Worm (Caenorhabditis elegans) whole organism, early embryonic: ENCODE results near the gene C14A4.8.

Experiments
- B0310.2 ChIP-seq: sonication (generic microtip); optimal IDR thresholded peaks from 2 replicates; lab custom pipeline; 2016; ENCODE audit warnings: mild to moderate bottlenecking, missing genetic modification characterization, missing compliant biosample characterization
- F13C5.2 ChIP-seq: sonication (generic microtip); optimal IDR thresholded peaks from 2 replicates; lab custom pipeline; 2017; ENCODE audit warnings: mild to moderate bottlenecking, missing genetic modification characterization, inconsistent platforms, missing compliant biosample characterization
- aly-1 ChIP-seq: sonication (generic microtip); optimal IDR thresholded peaks from 2 replicates; lab custom pipeline; 2016; ENCODE audit warnings: missing genetic modification characterization, missing compliant biosample characterization
- ama-1 ChIP-seq: fragments of 150-350 bp; optimal IDR thresholded peaks from 2 replicates; lab custom pipeline; 2014
- ceh-13 ChIP-seq: fragments of 200-800 bp; sonication (Bioruptor generic); optimal IDR thresholded peaks from 2 replicates; lab custom pipeline; 2018; ENCODE audit warnings: mild to moderate bottlenecking, missing genetic modification characterization, missing compliant biosample characterization
- ceh-36 ChIP-seq: sonication (generic microtip); optimal IDR thresholded peaks from 2 replicates; lab custom pipeline; 2016; ENCODE audit warnings: missing genetic modification characterization, inconsistent platforms, missing compliant biosample characterization
- ets-7 ChIP-seq: sonication (generic microtip); optimal IDR thresholded peaks from 2 replicates; lab custom pipeline; 2016; ENCODE audit warnings: missing genotype, missing genetic modification characterization, missing compliant biosample characterization
- flt-1 ChIP-seq: fragments of 200-800 bp; sonication (Bioruptor generic); IDR thresholded peaks from 2 replicates; pipeline ENCODE4 v1.3.6; 2022; ENCODE audit warnings: missing genetic modification characterization, missing compliant biosample characterization
- hmbx-1 ChIP-seq: sonication (generic microtip); optimal IDR thresholded peaks from 2 replicates; lab custom pipeline; 2016; ENCODE audit warnings: mild to moderate bottlenecking, missing genetic modification characterization, missing compliant biosample characterization
- hnd-1 ChIP-seq: sonication (generic microtip); optimal IDR thresholded peaks from 2 replicates; lab custom pipeline; 2016; ENCODE audit warnings: missing genetic modification characterization, missing compliant biosample characterization
- pes-1 ChIP-seq: fragments of 200-800 bp; sonication (Bioruptor generic); IDR thresholded peaks from 2 replicates; pipeline ENCODE4 v1.3.6; 2022; ENCODE audit warnings: missing genetic modification reagents, missing genetic modification characterization, missing compliant biosample characterization
- sea-1 ChIP-seq: fragments of 200-800 bp; sonication (Bioruptor generic); conservative IDR thresholded peaks from 2 replicates; pipeline ENCODE4 v1.3.6; 2022; ENCODE audit warnings: missing genetic modification characterization, missing compliant biosample characterization
- tbx-37 ChIP-seq: fragments of 200-800 bp; sonication (Bioruptor generic); conservative IDR thresholded peaks from 2 replicates; pipeline ENCODE4 v1.3.6; 2022; ENCODE audit warnings: missing genetic modification reagents, missing genetic modification characterization, missing compliant biosample characterization
- tra-4 ChIP-seq: sonication (generic microtip); optimal IDR thresholded peaks from 2 replicates; lab custom pipeline; 2017; ENCODE audit warnings: missing genetic modification characterization, missing compliant biosample characterization

DNA sequence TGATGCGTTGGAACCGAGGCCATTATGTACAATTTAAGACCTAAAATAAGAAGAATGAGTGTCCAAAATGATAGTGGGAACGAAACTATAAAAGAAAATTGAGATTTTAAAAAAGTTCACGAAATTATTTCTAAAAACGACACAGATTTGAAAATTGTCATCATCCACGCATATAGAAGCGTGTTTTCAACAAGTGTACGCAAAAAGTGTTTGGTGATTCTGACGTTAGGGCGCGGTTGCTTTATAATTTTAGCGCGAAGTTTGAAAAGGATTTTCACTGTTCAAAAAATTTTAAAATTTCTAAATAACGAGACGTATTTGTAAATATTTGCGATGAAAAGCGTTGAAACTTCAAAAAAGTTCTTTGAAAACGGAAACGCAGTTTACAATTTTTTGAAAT lies 34.6 kb downstream of the C14A4.8 start, which contains the start of gene cdc-48.1:
- peak; percentile 82 for TF ChIP-seq pes-1 (GFP tag; lab: Robert Waterston, UW)
- TF ChIP-seq hmbx-1 (tag; lab: Kevin White, UChicago): peak; percentile 51
- TF ChIP-seq ama-1 (lab: Kevin White, UChicago): no peak
- peak; percentile 74 for TF ChIP-seq B0310.2 (tag; lab: Kevin White, UChicago)
- TF ChIP-seq F13C5.2 (tag; lab: Kevin White, UChicago): peak; percentile 99
- peak; percentile 60 for TF ChIP-seq tra-4
- TF ChIP-seq ets-7: peak; percentile 45
- TF ChIP-seq sea-1: peak; percentile 86
- TF ChIP-seq tbx-37 (GFP tag; lab: Robert Waterston, UW): peak; percentile 75
- TF ChIP-seq flt-1 (GFP tag; lab: Robert Waterston, UW): peak; percentile 81
- TF ChIP-seq ceh-36 (tag; lab: Kevin White, UChicago): peak; percentile 54
- peak; percentile 42 for TF ChIP-seq hnd-1 (tag; lab: Kevin White, UChicago)
- no peak for TF ChIP-seq aly-1 (tag; lab: Kevin White, UChicago)
- peak; percentile 47 for TF ChIP-seq ceh-13
